Worm (Caenorhabditis elegans) whole organism, L3 larva: ENCODE results near the gene sri-31.
"Not testable (repeated sequence)": the region's sequence is repeated elsewhere in the genome, so short reads cannot be mapped to it uniquely, and the experiment has no call there.

Experiments used
- aly-2 ChIP-seq: fragments of 150-350 bp; optimal IDR thresholded peaks from 2 replicates; lab custom pipeline; 2014; ENCODE audit warnings: missing biosample characterization, missing genetic modification characterization
- ceh-16 ChIP-seq: sonication (generic microtip); optimal IDR thresholded peaks from 2 replicates; lab custom pipeline; 2017; ENCODE audit warnings: missing biosample characterization, missing genetic modification characterization
- ceh-28 ChIP-seq: fragments of 150-350 bp; optimal IDR thresholded peaks from 2 replicates; lab custom pipeline; 2014; ENCODE audit warnings: missing biosample characterization, missing genetic modification reagents, missing genetic modification characterization
- ceh-82 ChIP-seq: fragments of 150-350 bp; optimal IDR thresholded peaks from 2 replicates; lab custom pipeline; 2014; ENCODE audit warnings: missing biosample characterization, missing genetic modification characterization
- egl-27 ChIP-seq: sonication (generic microtip); optimal IDR thresholded peaks from 4 replicates; lab custom pipeline; 2017; ENCODE audit warnings: missing biosample characterization, missing genetic modification reagents, missing genetic modification characterization
- elt-1 ChIP-seq: fragments of 150-350 bp; optimal IDR thresholded peaks from 2 replicates; lab custom pipeline; 2014; ENCODE audit warnings: missing biosample characterization, missing genetic modification characterization
- elt-3 ChIP-seq, 3 experiments: fragments of 150-350 bp in 1 of 3; sonication (generic microtip) in 2 of 3; optimal IDR thresholded peaks; 2 replicates in 2 of 3; 4 replicates in 1 of 3; lab custom pipeline; 2014 to 2017; ENCODE audit warnings: missing biosample characterization in 3 of 3, missing genetic modification characterization in 3 of 3
- eor-1 ChIP-seq, 2 experiments: fragments of 150-350 bp; optimal IDR thresholded peaks; 2 replicates each; lab custom pipeline; 2014 to 2018; ENCODE audit warnings: missing biosample characterization in 2 of 2, missing genetic modification characterization in 2 of 2
- fkh-2 ChIP-seq: fragments of 150-350 bp; optimal IDR thresholded peaks from 2 replicates; lab custom pipeline; 2014; ENCODE audit warnings: missing biosample characterization, missing genetic modification reagents, missing genetic modification characterization
- jun-1 ChIP-seq: fragments of 150-350 bp; optimal IDR thresholded peaks from 2 replicates; lab custom pipeline; 2014; ENCODE audit warnings: missing biosample characterization, missing genetic modification reagents, missing genetic modification characterization
- lin-39 ChIP-seq: fragments of 150-350 bp; optimal IDR thresholded peaks from 2 replicates; lab custom pipeline; 2018; ENCODE audit warnings: missing biosample characterization, missing genetic modification reagents, missing genetic modification characterization
- lsy-12 ChIP-seq: sonication (generic microtip); optimal IDR thresholded peaks from 2 replicates; lab custom pipeline; 2016; ENCODE audit warnings: mild to moderate bottlenecking, missing genetic modification characterization, missing compliant biosample characterization
- mdl-1 ChIP-seq: fragments of 150-350 bp; optimal IDR thresholded peaks from 2 replicates; lab custom pipeline; 2014; ENCODE audit warnings: missing biosample characterization, missing genetic modification characterization
- nhr-12 ChIP-seq: fragments of 150-350 bp; optimal IDR thresholded peaks from 2 replicates; lab custom pipeline; 2014; ENCODE audit warnings: missing biosample characterization, missing genetic modification characterization
- nhr-237 ChIP-seq: fragments of 150-350 bp; optimal IDR thresholded peaks from 2 replicates; lab custom pipeline; 2014; ENCODE audit warnings: missing biosample characterization, missing genetic modification characterization
- nhr-25 ChIP-seq: sonication (generic microtip); optimal IDR thresholded peaks from 2 replicates; lab custom pipeline; 2017; ENCODE audit warnings: missing biosample characterization, missing genetic modification characterization
- nhr-28 ChIP-seq: fragments of 150-350 bp; optimal IDR thresholded peaks from 2 replicates; lab custom pipeline; 2014; ENCODE audit warnings: missing biosample characterization, missing genetic modification characterization
- nhr-43 ChIP-seq: sonication (generic microtip); optimal IDR thresholded peaks from 2 replicates; lab custom pipeline; 2016; ENCODE audit warnings: mild to moderate bottlenecking, missing genetic modification characterization, missing compliant biosample characterization; ENCODE audit not compliant: poor library complexity, severe bottlenecking
- nhr-67 ChIP-seq: fragments of 150-350 bp; optimal IDR thresholded peaks from 2 replicates; lab custom pipeline; 2014; ENCODE audit warnings: missing biosample characterization, missing genetic modification characterization
- nhr-76 ChIP-seq: fragments of 150-350 bp; sonication (generic microtip); optimal IDR thresholded peaks from 5 replicates; lab custom pipeline; 2014; ENCODE audit warnings: missing biosample characterization, missing genetic modification characterization
- nhr-77 ChIP-seq: fragments of 150-350 bp; optimal IDR thresholded peaks from 2 replicates; lab custom pipeline; 2014; ENCODE audit warnings: missing biosample characterization, missing genetic modification characterization
- pha-4 ChIP-seq: fragments of 150-350 bp; optimal IDR thresholded peaks from 2 replicates; lab custom pipeline; 2014; ENCODE audit warnings: missing biosample characterization, missing genetic modification reagents, missing genetic modification characterization
- pqm-1 ChIP-seq: fragments of 150-350 bp; optimal IDR thresholded peaks from 2 replicates; lab custom pipeline; 2017; ENCODE audit warnings: missing biosample characterization, missing genetic modification characterization, inconsistent platforms
- sea-2 ChIP-seq: fragments of 150-350 bp; sonication (generic microtip); optimal IDR thresholded peaks from 4 replicates; lab custom pipeline; 2014; ENCODE audit warnings: missing biosample characterization, missing genetic modification reagents, missing genetic modification characterization
- skn-1 ChIP-seq: fragments of 150-350 bp; optimal IDR thresholded peaks from 2 replicates; lab custom pipeline; 2014; ENCODE audit warnings: missing biosample characterization, missing genetic modification characterization
- snpc-4 ChIP-seq: fragments of 150-350 bp; optimal IDR thresholded peaks from 2 replicates; lab custom pipeline; 2014; ENCODE audit warnings: missing biosample characterization, missing genetic modification characterization
- tbx-2 ChIP-seq: sonication (generic microtip); optimal IDR thresholded peaks from 2 replicates; lab custom pipeline; 2016; ENCODE audit warnings: mild to moderate bottlenecking, missing genetic modification characterization, missing compliant biosample characterization
- unc-62 ChIP-seq: fragments of 150-350 bp; sonication (generic microtip); optimal IDR thresholded peaks from 4 replicates; lab custom pipeline; 2014; ENCODE audit warnings: missing biosample characterization, missing genetic modification reagents, missing genetic modification characterization
- zag-1 ChIP-seq: fragments of 150-350 bp; optimal IDR thresholded peaks from 2 replicates; lab custom pipeline; 2014; ENCODE audit warnings: missing biosample characterization, missing genetic modification characterization
- ztf-11 ChIP-seq: fragments of 150-350 bp; optimal IDR thresholded peaks from 2 replicates; lab custom pipeline; 2014; ENCODE audit warnings: missing biosample characterization, missing genetic modification characterization
- ztf-4 ChIP-seq: fragments of 150-350 bp; optimal IDR thresholded peaks from 2 replicates; lab custom pipeline; 2014; ENCODE audit warnings: missing biosample characterization, missing genetic modification characterization

The sri-31 gene

DNA sequence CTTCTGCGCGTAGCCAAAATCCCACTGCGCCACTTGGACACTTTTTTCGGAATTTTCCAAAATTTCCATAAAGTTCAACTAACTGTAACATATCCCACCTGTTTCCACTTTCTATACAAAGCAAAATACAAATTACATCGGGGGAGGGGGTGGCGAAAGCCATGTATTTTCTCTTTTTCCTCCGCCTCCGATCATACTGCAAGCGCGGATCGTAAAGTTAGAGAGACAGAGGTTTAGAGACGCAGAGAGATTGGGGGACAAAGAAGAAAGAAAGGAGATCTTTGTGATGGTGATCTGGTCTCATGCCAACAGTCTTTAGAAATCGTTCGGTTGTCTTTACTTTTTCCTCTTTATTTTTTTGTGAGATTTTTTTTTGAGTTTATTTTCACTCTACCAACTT lies 22.5 kb upstream of the sri-31 start:
- TF ChIP-seq nhr-25 (peak; percentile 43), mdl-1 (tag; lab: Kevin White, UChicago) (no peak)

DNA sequence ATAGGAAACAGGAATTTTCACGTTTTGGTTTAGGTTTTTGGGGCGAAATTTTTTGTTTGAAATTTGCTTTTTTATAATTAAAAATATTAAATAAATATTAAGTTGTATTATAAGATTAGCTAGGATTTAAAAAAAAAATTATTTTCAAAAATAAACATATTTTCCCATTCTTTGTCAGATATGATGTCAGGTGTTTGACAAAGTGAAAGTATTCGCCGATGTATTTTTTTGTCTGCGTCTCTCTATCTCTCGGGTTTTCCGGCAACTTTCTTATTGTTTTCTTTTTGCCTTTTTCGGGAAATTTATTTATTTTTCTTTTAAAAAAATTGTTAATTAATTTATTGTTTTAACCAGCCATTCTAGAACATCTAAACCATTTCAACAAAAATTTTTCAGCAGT lies 20.4 kb upstream of the sri-31 start:
- TF ChIP-seq elt-1 (tag; lab: Kevin White, UChicago) (no peak), eor-1 (tag; optimal IDR thresholded peaks at IDR 0.05; lab: Kevin White, UChicago) (no peak), ztf-4 (tag; lab: Kevin White, UChicago) (no peak), nhr-76 (no peak), ceh-28 (no peak)

DNA sequence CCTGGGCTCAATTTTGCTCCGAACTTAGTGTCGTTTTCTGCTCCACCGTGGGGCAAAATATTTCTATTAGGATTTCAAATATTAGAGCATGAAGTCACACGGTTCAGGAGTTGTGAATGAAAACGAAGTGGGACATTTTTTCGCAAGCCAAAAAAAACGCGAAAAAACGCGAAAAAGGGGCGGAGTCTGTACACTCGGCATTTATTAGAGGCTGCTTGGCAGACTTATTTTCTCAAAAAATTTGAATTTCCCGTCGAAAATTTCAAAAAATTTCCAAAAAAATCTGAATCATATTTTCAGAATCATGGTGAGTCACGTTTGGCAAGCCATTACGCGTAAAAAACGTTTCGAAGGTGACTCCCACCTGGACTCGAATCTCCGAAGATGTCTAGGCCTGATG lies 18.3 kb upstream of the sri-31 start, which contains the start of gene B0454.6:
TSS of gene B0454.6 (plus strand) at position 301 of the 400 bp plus-strand sequence.
- TF ChIP-seq nhr-43; skn-1; elt-1 (tag; lab: Kevin White, UChicago): not testable (repeated sequence)

DNA sequence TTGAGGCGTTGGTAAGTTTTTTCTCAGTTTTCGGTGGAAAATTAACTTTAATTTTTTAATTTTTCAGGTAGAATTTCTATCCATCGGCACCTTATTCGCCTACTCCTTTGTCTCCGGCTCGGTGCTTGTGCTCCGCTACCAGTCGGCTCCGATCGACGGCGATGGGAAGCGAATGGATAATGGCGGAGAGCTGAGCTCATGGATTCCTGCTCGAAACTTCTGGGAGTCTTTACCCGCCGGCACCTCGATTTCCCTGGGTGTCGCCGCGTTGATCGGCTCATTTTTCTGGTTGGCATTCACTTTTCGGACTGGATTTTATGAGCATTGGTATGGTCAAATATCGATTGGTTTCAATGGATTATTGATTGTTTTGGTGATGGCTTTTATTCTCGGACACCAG lies 15.9 kb upstream of the sri-31 start:
- TF ChIP-seq elt-3 (tag; optimal IDR thresholded peaks at IDR 0.05; lab: Kevin White, UChicago) (no peak), nhr-28 (no peak), pqm-1 (no peak), pha-4 (tag; lab: Kevin White, UChicago) (no peak)

DNA sequence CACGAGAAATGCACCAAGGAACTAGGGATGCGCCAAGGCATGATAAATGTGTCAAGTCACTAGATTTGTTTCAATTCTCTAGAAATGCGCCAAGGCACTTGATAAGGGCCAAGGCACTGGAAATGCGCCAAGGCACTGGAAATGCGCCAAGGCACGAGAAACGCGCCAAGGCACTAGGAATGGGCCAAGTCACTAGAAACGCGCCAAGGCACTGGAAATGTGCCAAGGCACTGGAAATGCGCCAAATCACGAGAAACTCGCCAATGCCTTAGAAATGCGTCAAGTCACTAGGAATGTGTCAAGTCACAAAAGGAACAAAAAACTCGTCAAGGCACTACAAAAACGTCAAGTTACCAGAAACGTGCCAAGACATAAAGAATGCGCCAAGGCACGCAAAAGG lies 14.5 kb upstream of the sri-31 start:
- TF ChIP-seq nhr-28 (no peak), nhr-77 (tag; lab: Kevin White, UChicago) (no peak), zag-1 (tag; lab: Kevin White, UChicago) (no peak), fkh-2 (tag; lab: Kevin White, UChicago) (no peak), egl-27 (tag; lab: Kevin White, UChicago) (no peak), pha-4 (tag; lab: Kevin White, UChicago) (no peak), skn-1 (no peak), nhr-43 (no peak), ceh-16 (tag; lab: Kevin White, UChicago) (no peak), nhr-25 (no peak), tbx-2 (tag; lab: Kevin White, UChicago) (no peak), aly-2 (tag; lab: Kevin White, UChicago) (no peak), lsy-12 (tag; lab: Kevin White, UChicago) (no peak), mdl-1 (tag; lab: Kevin White, UChicago) (no peak)

DNA sequence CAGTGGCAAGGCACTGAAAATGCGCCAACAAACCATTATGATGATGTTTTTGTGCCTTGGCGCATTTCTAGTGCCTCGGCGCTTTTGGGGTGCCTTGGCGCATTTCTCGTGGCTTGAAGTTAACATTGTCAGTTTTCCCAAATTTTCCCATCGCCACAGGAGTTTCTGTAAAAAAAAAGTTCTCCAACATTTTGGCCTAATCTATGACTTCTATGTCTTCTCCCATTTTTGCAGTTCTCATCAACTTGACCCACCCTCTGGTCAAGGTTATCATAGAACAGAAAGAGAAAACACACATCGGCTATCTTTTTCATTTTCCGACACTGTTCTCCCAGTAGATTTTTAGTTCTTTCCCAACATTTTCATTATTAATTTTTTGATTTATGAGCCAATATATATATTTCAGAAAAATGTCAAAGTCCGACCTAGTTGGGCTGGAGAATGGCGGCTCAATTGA lies 12.3 kb upstream of the sri-31 start, which contains the start of the genes B0454.26 and B0454.5:
TSS of gene B0454.26 (minus strand) at position 101 of the 457 bp plus-strand sequence.
TSS of gene B0454.5 (plus strand) at position 407 of the 457 bp plus-strand sequence.
- no peak for TF ChIP-seq nhr-77 (tag; lab: Kevin White, UChicago)
- TF ChIP-seq ztf-11 (tag; lab: Kevin White, UChicago): no peak
- TF ChIP-seq lsy-12 (tag; lab: Kevin White, UChicago): no peak
- no peak for TF ChIP-seq egl-27 (tag; lab: Kevin White, UChicago)
- no peak for TF ChIP-seq nhr-67 (tag; lab: Kevin White, UChicago)
- TF ChIP-seq lin-39 (tag; lab: Kevin White, UChicago): no peak
- no peak for TF ChIP-seq unc-62 (GFP tag; lab: Kevin White, UChicago)
- TF ChIP-seq snpc-4 (tag; lab: Kevin White, UChicago): no peak
- no peak for TF ChIP-seq mdl-1 (tag; lab: Kevin White, UChicago)
- no peak for TF ChIP-seq pha-4 (tag; lab: Kevin White, UChicago)
- TF ChIP-seq jun-1: no peak
- TF ChIP-seq nhr-43: no peak
- TF ChIP-seq aly-2 (tag; lab: Kevin White, UChicago): no peak
- TF ChIP-seq ceh-16 (tag; lab: Kevin White, UChicago): no peak
- no peak for TF ChIP-seq fkh-2 (tag; lab: Kevin White, UChicago)
- TF ChIP-seq sea-2: no peak
- TF ChIP-seq nhr-12 (tag; lab: Kevin White, UChicago): no peak
- no peak for TF ChIP-seq nhr-237 (tag; lab: Kevin White, UChicago)
- TF ChIP-seq ceh-82 (tag; lab: Kevin White, UChicago): no peak
